Worm (Caenorhabditis elegans): ENCODE data around the gene C02H6.1.

ce11 chrV:7400095-7400494 is 10.4 kb upstream of the C02H6.1 start, which contains the start of gene cnc-9:
- TF ChIP-seq nhr-25 (tag; optimal IDR thresholded peaks at IDR 0.05), result no peak
- TF ChIP-seq nhr-28 (tag; optimal IDR thresholded peaks at IDR 0.05), result no peak
- no peak for TF ChIP-seq unc-62 (GFP tag; optimal IDR thresholded peaks at IDR 0.05)
- TF ChIP-seq lin-39 (tag; optimal IDR thresholded peaks at IDR 0.05), result no peak
- no peak for TF ChIP-seq mdl-1 (tag; optimal IDR thresholded peaks at IDR 0.05)
- TF ChIP-seq pqm-1 (tag; optimal IDR thresholded peaks at IDR 0.05), result no peak
- no peak for TF ChIP-seq nhr-23 (tag; optimal IDR thresholded peaks at IDR 0.05)
- TF ChIP-seq nfya-1 (tag; optimal IDR thresholded peaks at IDR 0.05; ENCODE audit: insufficient read depth), result no peak
- TF ChIP-seq tbx-2 (tag; optimal IDR thresholded peaks at IDR 0.05), result no peak
- TF ChIP-seq elt-2 (tag; optimal IDR thresholded peaks at IDR 0.05), result no peak
- no peak for TF ChIP-seq R02D3.7 (tag; optimal IDR thresholded peaks at IDR 0.05)

Measured in whole organism, L3 larva.